Fruit fly (Drosophila melanogaster) whole organism: ENCODE data around the gene spidey.

ENCODE experiments used
- CG8478 ChIP-seq: fragments of >200 bp; optimal IDR thresholded peaks from 2 replicates; lab custom pipeline; 2018; ENCODE audit warnings: inconsistent platforms
- Dll ChIP-seq: fragments of >200 bp; optimal IDR thresholded peaks from 2 replicates; lab custom pipeline; 2017
- EcR ChIP-seq, 2 experiments: fragments of >200 bp; optimal IDR thresholded peaks; 2 replicates each; lab custom pipeline; 2017; ENCODE audit warnings: missing biosample characterization in 2 of 2, missing genetic modification characterization in 2 of 2, missing genetic modification reagents in 2 of 2
- pan ChIP-seq: fragments of >200 bp; optimal IDR thresholded peaks from 2 replicates; lab custom pipeline; 2017
- psq ChIP-seq: fragments of >200 bp; optimal IDR thresholded peaks from 2 replicates; lab custom pipeline; 2017
- usp ChIP-seq: fragments of >200 bp; optimal IDR thresholded peaks from 2 replicates; lab custom pipeline; 2017; ENCODE audit warnings: missing biosample characterization, missing genetic modification characterization, mixed read lengths

spidey gene

DNA sequence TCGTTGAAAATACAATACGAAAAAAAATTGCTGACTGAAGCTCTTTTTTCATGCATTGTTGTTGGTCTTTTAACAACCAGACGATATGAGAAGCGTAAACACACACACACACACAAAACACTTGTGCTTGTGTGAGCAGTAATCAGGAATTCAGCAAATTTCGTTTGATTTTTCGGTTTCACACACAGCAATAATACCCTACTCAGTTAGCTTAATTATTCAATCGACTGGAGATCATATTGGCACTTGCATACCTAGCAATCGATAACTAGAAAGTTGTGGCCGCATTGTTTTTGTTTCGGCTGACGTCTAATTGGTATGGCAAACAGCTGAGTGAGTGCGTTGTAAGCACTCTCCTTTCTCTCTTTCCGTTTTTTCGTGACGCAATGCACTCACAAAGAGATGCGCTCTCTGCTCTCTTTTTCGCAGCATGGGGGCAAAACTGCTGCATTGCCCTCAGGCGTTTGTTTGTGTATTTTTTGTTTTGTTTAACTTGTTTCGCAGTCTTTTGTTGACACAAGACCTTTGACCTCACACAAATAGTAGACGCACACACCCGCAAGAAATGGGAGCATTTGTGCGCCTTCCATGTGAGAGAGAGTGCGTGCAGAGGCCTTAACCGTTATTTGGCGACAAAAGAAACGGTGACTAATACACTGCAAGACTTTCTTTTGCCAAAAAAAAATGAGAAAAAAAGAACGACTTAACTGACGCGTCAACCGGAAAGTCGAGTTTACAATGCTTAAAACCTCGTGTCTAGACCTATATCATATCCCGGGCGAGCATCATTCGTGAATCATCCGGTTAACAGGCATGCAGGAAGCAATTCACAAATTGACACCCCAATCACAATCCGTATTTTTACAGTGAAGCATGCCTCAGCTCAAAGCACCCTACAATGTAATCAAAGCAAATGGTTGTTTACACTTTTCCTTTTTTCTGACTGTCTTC, 36.3 kb downstream of the spidey start:
- TF ChIP-seq EcR (GFP tag; optimal IDR thresholded peaks at IDR 0.05; lab: Kevin White, UChicago) = no peak
- TF ChIP-seq Dll = peak; percentile 94

DNA sequence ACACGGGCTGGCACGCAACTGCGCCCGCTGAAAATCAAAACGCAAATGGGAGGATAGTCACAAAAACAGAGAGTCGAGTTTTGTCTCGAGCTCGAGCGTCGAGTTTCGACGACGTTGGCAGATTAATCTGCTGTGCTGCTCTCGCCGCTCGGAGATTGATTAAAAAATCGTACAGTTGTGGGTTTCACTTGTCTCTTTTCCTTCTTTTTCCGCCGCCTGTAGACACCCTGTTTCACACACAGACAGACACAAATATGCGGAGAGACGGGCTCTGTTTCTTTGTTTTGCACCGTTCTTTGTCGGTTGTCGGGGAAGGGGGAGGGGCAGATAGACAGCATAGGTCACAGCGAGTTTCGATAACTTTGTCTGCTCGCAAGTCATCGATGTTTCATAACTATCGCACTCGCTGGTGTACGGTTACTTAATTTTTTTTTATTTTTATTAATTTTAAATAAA, 38.2 kb downstream of the spidey start, which contains the start of gene orion:
Gene orion (minus strand): TSS at position 51 of the 456 bp plus-strand sequence.
- TF ChIP-seq psq = no peak
- TF ChIP-seq Dll = peak; percentile 39

DNA sequence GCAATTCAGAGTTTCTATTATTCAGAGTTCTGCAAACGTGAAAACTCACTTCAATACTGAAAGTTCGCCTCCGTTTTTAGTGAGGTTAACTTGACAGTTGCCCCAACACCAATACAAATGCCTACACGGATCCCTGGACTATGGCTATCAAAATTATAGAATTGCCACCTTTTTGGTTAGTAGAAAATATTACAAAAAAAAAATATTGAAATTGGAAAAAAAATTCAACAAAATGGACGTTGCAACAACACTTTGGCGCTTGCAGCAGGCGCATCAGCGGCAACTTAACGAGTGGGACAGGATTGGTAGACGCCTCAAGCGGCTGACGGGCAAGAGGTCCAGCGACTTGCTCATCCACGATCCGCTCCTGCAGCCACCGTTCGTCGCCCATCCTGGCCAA, 47.2 kb downstream of the spidey start, which contains the start of the genes CG15332 and CG15330:
Gene CG15332 (minus strand): TSS at position 101 of the 400 bp plus-strand sequence.
Gene CG15330 (plus strand): TSS at position 175 of the 400 bp plus-strand sequence.
- TF ChIP-seq pan (no peak), EcR (GFP tag; optimal IDR thresholded peaks at IDR 0.05; lab: Kevin White, UChicago) (no peak), CG8478 (lab: Kevin White, UChicago) (no peak), Dll (no peak), psq (no peak), usp (GFP tag; lab: Kevin White, UChicago) (no peak)

DNA sequence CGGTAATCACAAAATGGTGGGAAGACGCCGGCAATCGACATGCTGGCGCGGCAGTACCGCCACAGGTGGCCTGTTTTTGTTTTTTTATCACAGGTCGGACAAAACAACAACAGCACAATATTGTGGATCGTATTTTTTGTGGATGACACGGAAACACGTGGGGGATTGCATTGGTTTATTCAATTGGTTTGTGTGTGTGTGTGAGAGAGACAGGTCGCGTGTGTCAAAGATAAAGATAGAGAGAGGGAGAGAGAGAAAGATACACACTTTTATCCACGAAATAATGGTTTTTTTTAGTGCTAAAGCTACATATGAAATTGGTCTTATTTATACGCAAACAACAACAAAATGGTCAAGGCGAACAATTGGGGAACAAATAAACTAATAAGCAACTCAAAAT, 50.3 kb downstream of the spidey start:
- TF ChIP-seq CG8478 (lab: Kevin White, UChicago) (no peak), usp (GFP tag; lab: Kevin White, UChicago) (no peak), psq (no peak), Dll (no peak), EcR (GFP tag; optimal IDR thresholded peaks at IDR 0.05; lab: Kevin White, UChicago) (no peak), pan (no peak)

DNA sequence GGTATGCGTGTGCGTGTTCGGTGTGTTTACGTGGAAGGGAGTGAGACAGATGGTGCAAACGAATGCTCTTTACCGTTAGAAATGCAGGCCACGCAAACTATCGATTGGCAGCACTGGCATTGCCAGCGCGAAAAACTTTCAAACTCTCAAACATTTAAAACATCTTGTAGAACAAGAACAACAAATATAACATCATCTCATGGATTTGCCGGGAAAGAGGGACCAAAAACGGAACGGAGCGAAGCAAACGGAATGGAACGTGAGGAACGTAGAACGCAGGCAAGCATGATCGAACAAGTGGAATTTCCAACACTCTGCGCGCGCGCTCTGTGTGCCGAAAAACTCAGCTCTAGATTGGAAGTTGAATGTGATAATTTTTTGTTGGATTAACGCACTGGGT, 50.8 kb downstream of the spidey start:
- TF ChIP-seq Dll (no peak), usp (GFP tag; lab: Kevin White, UChicago) (no peak), EcR (GFP tag; optimal IDR thresholded peaks at IDR 0.05; lab: Kevin White, UChicago) (no peak), CG8478 (lab: Kevin White, UChicago) (no peak), pan (no peak), psq (no peak)

DNA sequence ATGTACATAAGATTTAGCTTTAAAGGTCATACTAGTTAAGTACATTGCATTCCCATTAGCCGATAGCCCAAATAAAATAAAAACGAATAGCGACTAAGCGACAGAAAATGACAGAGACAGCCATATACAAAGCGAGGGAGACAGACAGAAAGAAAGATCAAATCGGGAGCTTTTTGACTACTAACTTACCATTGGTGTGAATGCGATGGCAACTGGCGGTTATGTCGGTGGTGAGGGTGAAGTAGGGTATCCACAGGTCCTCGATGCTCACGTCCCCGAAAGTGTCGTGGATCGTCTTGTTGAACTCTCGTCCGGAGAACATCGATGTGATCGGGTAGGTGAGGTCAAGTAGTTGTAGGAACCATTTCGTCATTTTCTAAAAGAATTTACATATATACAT, 52.3 kb downstream of the spidey start:
- TF ChIP-seq psq (no peak), Dll (no peak), EcR (GFP tag; optimal IDR thresholded peaks at IDR 0.05; lab: Kevin White, UChicago) (no peak), CG8478 (lab: Kevin White, UChicago) (no peak), usp (GFP tag; lab: Kevin White, UChicago) (no peak), pan (no peak)
